Worm (Caenorhabditis elegans) whole organism, L4 larva: Measurements from ENCODE around the gene Y40B10A.5.

Source experiments
- D1046.2 ChIP-seq: fragments of 200-800 bp; sonication (Bioruptor generic); IDR thresholded peaks from 2 replicates; pipeline ENCODE4 v1.3.6; 2022; ENCODE audit warnings: missing genetic modification characterization, missing compliant biosample characterization
- F26F4.8 ChIP-seq: fragments of 200-800 bp; sonication (Bioruptor generic); conservative IDR thresholded peaks from 2 replicates; pipeline ENCODE4 v1.3.6; 2022; ENCODE audit warnings: missing genetic modification characterization, missing compliant biosample characterization
- R02D3.7 ChIP-seq: fragments of 150-350 bp; sonication (generic microtip); optimal IDR thresholded peaks from 3 replicates; lab custom pipeline; 2014; ENCODE audit warnings: missing biosample characterization, missing genetic modification characterization
- T20F7.1 ChIP-seq: fragments of 200-800 bp; sonication (Bioruptor generic); optimal IDR thresholded peaks from 2 replicates; lab custom pipeline; 2018; ENCODE audit warnings: mild to moderate bottlenecking, missing genetic modification characterization, missing compliant biosample characterization
- Y105C5A.15 ChIP-seq: fragments of 200-800 bp; sonication (Bioruptor generic); IDR thresholded peaks from 2 replicates; pipeline ENCODE4 v1.3.6; 2022; ENCODE audit warnings: missing genetic modification characterization, missing compliant biosample characterization
- Y48G9A.11 ChIP-seq: fragments of 200-800 bp; sonication (Bioruptor generic); IDR thresholded peaks from 2 replicates; pipeline ENCODE4 v1.3.6; 2022; ENCODE audit warnings: missing genetic modification reagents, missing genetic modification characterization, missing compliant biosample characterization
- Y75B8A.6 ChIP-seq: fragments of 200-800 bp; sonication (Bioruptor generic); IDR thresholded peaks from 2 replicates; pipeline ENCODE4 v1.3.6; 2022; ENCODE audit warnings: missing genetic modification reagents, missing genetic modification characterization, missing compliant biosample characterization
- aly-2 ChIP-seq: sonication (generic microtip); optimal IDR thresholded peaks from 2 replicates; lab custom pipeline; 2018; ENCODE audit warnings: missing biosample characterization, missing genetic modification characterization
- ama-1 ChIP-seq: fragments of 150-350 bp; optimal IDR thresholded peaks from 2 replicates; lab custom pipeline; 2014; ENCODE audit warnings: inconsistent platforms, mixed read lengths
- attf-4 ChIP-seq: sonication (generic microtip); optimal IDR thresholded peaks from 3 replicates; lab custom pipeline; 2017; ENCODE audit warnings: missing biosample characterization, missing genetic modification characterization
- ces-1 ChIP-seq: fragments of 150-350 bp; sonication (generic microtip); optimal IDR thresholded peaks from 4 replicates; lab custom pipeline; 2014; ENCODE audit warnings: missing biosample characterization, missing genetic modification reagents, missing genetic modification characterization
- daf-16 ChIP-seq, 3 experiments: sonication (generic microtip); optimal IDR thresholded peaks; 2 replicates each; lab custom pipeline; 2016 to 2017; ENCODE audit warnings: missing genetic modification characterization in 3 of 3, missing genetic modification reagents in 3 of 3, mild to moderate bottlenecking in 2 of 3, missing compliant biosample characterization in 2 of 3, missing biosample characterization in 1 of 3, moderate library complexity in 1 of 3
- dmd-8 ChIP-seq: fragments of 200-800 bp; sonication (Bioruptor generic); IDR thresholded peaks from 2 replicates; pipeline ENCODE4 v1.3.6; 2022; ENCODE audit warnings: missing genetic modification characterization, missing compliant biosample characterization
- dmd-9 ChIP-seq: fragments of 200-800 bp; sonication (Bioruptor generic); IDR thresholded peaks from 2 replicates; pipeline ENCODE4 v1.3.6; 2022; ENCODE audit warnings: missing genetic modification reagents, missing genetic modification characterization, missing compliant biosample characterization
- egl-27 ChIP-seq: sonication (generic microtip); optimal IDR thresholded peaks from 3 replicates; lab custom pipeline; 2017; ENCODE audit warnings: missing biosample characterization, missing genetic modification reagents, missing genetic modification characterization
- hif-1 ChIP-seq, 2 experiments: sonication (generic microtip); optimal IDR thresholded peaks; 2 replicates each; lab custom pipeline; 2016 to 2017; ENCODE audit warnings: missing compliant biosample characterization in 2 of 2, missing genetic modification characterization in 2 of 2, missing genetic modification reagents in 2 of 2, missing genotype in 2 of 2, mild to moderate bottlenecking in 1 of 2
- hlh-11 ChIP-seq: fragments of 200-800 bp; sonication (Bioruptor generic); optimal IDR thresholded peaks from 2 replicates; lab custom pipeline; 2018; ENCODE audit warnings: mild to moderate bottlenecking, missing genetic modification characterization, missing compliant biosample characterization
- hmg-1.1 ChIP-seq: fragments of 200-800 bp; sonication (Bioruptor generic); IDR thresholded peaks from 2 replicates; pipeline ENCODE4 v1.3.6; 2022; ENCODE audit warnings: missing genetic modification reagents, missing genetic modification characterization, missing compliant biosample characterization
- jun-1 ChIP-seq: fragments of 150-350 bp; optimal IDR thresholded peaks from 2 replicates; lab custom pipeline; 2014; ENCODE audit warnings: missing biosample characterization, missing genetic modification reagents, missing genetic modification characterization
- lim-7 ChIP-seq: fragments of 200-800 bp; sonication (Bioruptor generic); IDR thresholded peaks from 2 replicates; pipeline ENCODE4 v1.3.6; 2022; ENCODE audit warnings: missing genetic modification characterization, missing compliant biosample characterization
- lin-13 ChIP-seq: fragments of 150-350 bp; optimal IDR thresholded peaks from 2 replicates; lab custom pipeline; 2014; ENCODE audit warnings: missing biosample characterization, missing genetic modification reagents, missing genetic modification characterization
- lin-29 ChIP-seq: fragments of 200-800 bp; sonication (Bioruptor generic); IDR thresholded peaks from 2 replicates; pipeline ENCODE4 v1.3.6; 2022; ENCODE audit warnings: missing genetic modification reagents, missing genetic modification characterization, missing compliant biosample characterization
- lin-38 ChIP-seq: fragments of 200-800 bp; sonication (Bioruptor generic); IDR thresholded peaks from 2 replicates; pipeline ENCODE4 v1.3.6; 2022; ENCODE audit warnings: missing genetic modification reagents, missing genetic modification characterization, missing compliant biosample characterization
- lin-39 ChIP-seq: fragments of 150-350 bp; optimal IDR thresholded peaks from 2 replicates; lab custom pipeline; 2014; ENCODE audit warnings: missing biosample characterization, missing genetic modification reagents, missing genetic modification characterization
- lir-3 ChIP-seq: sonication (generic microtip); optimal IDR thresholded peaks from 2 replicates; lab custom pipeline; 2016; ENCODE audit warnings: mild to moderate bottlenecking, missing genetic modification characterization, missing compliant biosample characterization
- mdt-29 ChIP-seq: fragments of 200-800 bp; sonication (Bioruptor generic); IDR thresholded peaks from 2 replicates; pipeline ENCODE4 v1.3.6; 2022; ENCODE audit warnings: missing genetic modification reagents, missing genetic modification characterization, missing compliant biosample characterization
- mep-1 ChIP-seq: fragments of 150-350 bp; sonication (generic microtip); optimal IDR thresholded peaks from 3 replicates; lab custom pipeline; 2014; ENCODE audit warnings: missing biosample characterization, missing genetic modification characterization
- mes-2 ChIP-seq: sonication (generic microtip); optimal IDR thresholded peaks from 2 replicates; lab custom pipeline; 2016; ENCODE audit warnings: missing genotype, mild to moderate bottlenecking, missing genetic modification characterization, missing compliant biosample characterization; ENCODE audit not compliant: poor library complexity, severe bottlenecking
- nhr-10 ChIP-seq: fragments of 150-350 bp; optimal IDR thresholded peaks from 2 replicates; lab custom pipeline; 2014; ENCODE audit warnings: missing biosample characterization, missing genetic modification characterization
- nhr-102 ChIP-seq: sonication (generic microtip); optimal IDR thresholded peaks from 2 replicates; lab custom pipeline; 2016; ENCODE audit warnings: mild to moderate bottlenecking, missing genetic modification characterization, moderate library complexity, missing compliant biosample characterization
- nhr-111 ChIP-seq: fragments of 200-800 bp; sonication (Bioruptor generic); optimal IDR thresholded peaks from 2 replicates; lab custom pipeline; 2018; ENCODE audit warnings: mild to moderate bottlenecking, missing genetic modification characterization, missing compliant biosample characterization
- nhr-237 ChIP-seq: sonication (generic microtip); optimal IDR thresholded peaks from 2 replicates; lab custom pipeline; 2017; ENCODE audit warnings: missing biosample characterization, missing genetic modification characterization
- nhr-25 ChIP-seq: sonication (generic microtip); optimal IDR thresholded peaks from 2 replicates; lab custom pipeline; 2017; ENCODE audit warnings: missing genetic modification characterization, mild to moderate bottlenecking, missing compliant biosample characterization, antibody characterized with exemption, moderate library complexity, borderline replicate concordance; ENCODE audit not compliant: insufficient read depth
- nhr-48 ChIP-seq: sonication (generic microtip); optimal IDR thresholded peaks from 2 replicates; lab custom pipeline; 2016; ENCODE audit warnings: mild to moderate bottlenecking, missing genetic modification characterization, missing compliant biosample characterization
- nhr-76 ChIP-seq: fragments of 150-350 bp; optimal IDR thresholded peaks from 2 replicates; lab custom pipeline; 2014; ENCODE audit warnings: missing biosample characterization, missing genetic modification characterization
- pha-4 ChIP-seq, 2 experiments: fragments of 150-350 bp in 1 of 2; fragments of 200-800 bp in 1 of 2; sonication (Bioruptor generic) in 1 of 2; IDR thresholded peaks in 1 of 2; optimal IDR thresholded peaks in 1 of 2; 2 replicates each; pipeline versions ENCODE4 v1.3.6 to Lab custom; 2014 to 2022; ENCODE audit warnings: missing genetic modification characterization in 2 of 2, missing genetic modification reagents in 2 of 2, missing biosample characterization in 1 of 2, missing compliant biosample characterization in 1 of 2
- pqm-1 ChIP-seq: sonication (generic microtip); optimal IDR thresholded peaks from 2 replicates; lab custom pipeline; 2017; ENCODE audit warnings: missing biosample characterization, missing genetic modification characterization
- skn-1 ChIP-seq: fragments of 150-350 bp; optimal IDR thresholded peaks from 2 replicates; lab custom pipeline; 2014; ENCODE audit warnings: missing biosample characterization, missing genetic modification characterization
- snpc-4 ChIP-seq: fragments of 150-350 bp; optimal IDR thresholded peaks from 2 replicates; lab custom pipeline; 2014; ENCODE audit warnings: missing biosample characterization, missing genetic modification characterization
- spr-1 ChIP-seq: sonication (generic microtip); optimal IDR thresholded peaks from 2 replicates; lab custom pipeline; 2016; ENCODE audit warnings: mild to moderate bottlenecking, missing genetic modification characterization, missing compliant biosample characterization
- spr-3 ChIP-seq: fragments of 200-800 bp; sonication (Bioruptor generic); optimal IDR thresholded peaks from 2 replicates; lab custom pipeline; 2018; ENCODE audit warnings: mild to moderate bottlenecking, missing genetic modification characterization, missing compliant biosample characterization
- unc-130 ChIP-seq: sonication (generic microtip); optimal IDR thresholded peaks from 2 replicates; lab custom pipeline; 2016; ENCODE audit warnings: missing genetic modification reagents, missing genetic modification characterization, missing compliant biosample characterization
- unc-39 ChIP-seq: sonication (generic microtip); optimal IDR thresholded peaks from 2 replicates; lab custom pipeline; 2017; ENCODE audit warnings: missing biosample characterization, missing genetic modification characterization
- unc-62 ChIP-seq, 3 experiments: fragments of 150-350 bp in 1 of 3; sonication (generic microtip); optimal IDR thresholded peaks in 2 of 3; peaks in 1 of 3; 1 replicate in 1 of 3; 2 replicates in 2 of 3; lab custom pipeline; 2014 to 2017; ENCODE audit warnings: missing biosample characterization in 3 of 3, missing genetic modification characterization in 3 of 3, missing genetic modification reagents in 3 of 3, missing genotype in 1 of 3
- vab-7 ChIP-seq: fragments of 200-800 bp; sonication (Bioruptor generic); IDR thresholded peaks from 2 replicates; pipeline ENCODE4 v1.3.6; 2022; ENCODE audit warnings: missing genetic modification reagents, missing genetic modification characterization, missing compliant biosample characterization
- zag-1 ChIP-seq: fragments of 150-350 bp; optimal IDR thresholded peaks from 2 replicates; lab custom pipeline; 2014; ENCODE audit warnings: missing biosample characterization, missing genetic modification characterization
- zfp-2 ChIP-seq: sonication (generic microtip); optimal IDR thresholded peaks from 2 replicates; lab custom pipeline; 2016; ENCODE audit warnings: mild to moderate bottlenecking, missing genetic modification characterization, missing compliant biosample characterization
- zfp-3 ChIP-seq: fragments of 200-800 bp; sonication (Bioruptor generic); conservative IDR thresholded peaks from 2 replicates; pipeline ENCODE4 v1.3.6; 2022; ENCODE audit warnings: missing genetic modification reagents, missing genetic modification characterization, missing compliant biosample characterization
- ztf-11 ChIP-seq: fragments of 150-350 bp; optimal IDR thresholded peaks from 2 replicates; lab custom pipeline; 2014; ENCODE audit warnings: missing biosample characterization, missing genetic modification characterization
- ztf-7 ChIP-seq: fragments of 150-350 bp; optimal IDR thresholded peaks from 2 replicates; lab custom pipeline; 2014; ENCODE audit warnings: missing biosample characterization, missing genetic modification characterization

Y40B10A.5 gene

ce11 chrV:2067985-2068499 lies 22.2 kb upstream of the Y40B10A.5 start, which contains the start of gene lbp-9 (continued):
- TF ChIP-seq nhr-76 (tag; lab: Kevin White, UChicago) (no peak), unc-62 (GFP tag; optimal IDR thresholded peaks at IDR 0.05 in 1 of 2; lab: Kevin White, UChicago) (no peak), unc-62 (tag; optimal IDR thresholded peaks at IDR 0.05; lab: Kevin White, UChicago) (no peak), Y48G9A.11 (GFP tag; lab: Robert Waterston, UW) (no peak), nhr-102 (tag; lab: Kevin White, UChicago) (no peak), aly-2 (tag; lab: Kevin White, UChicago) (no peak), mdt-29 (GFP tag; lab: Robert Waterston, UW) (peak; percentile 25; the same call in 1 of the 2 replicates), dmd-8 (0 out of 2 replicates have a peak, but pooled peaks have one; percentile 47), nhr-25 (peak; percentile 49), T20F7.1 (GFP tag; lab: Kevin White, UChicago) (no peak), nhr-48 (tag; lab: Kevin White, UChicago) (no peak), attf-4 (tag; lab: Kevin White, UChicago) (no peak), nhr-111 (GFP tag; lab: Kevin White, UChicago) (no peak), hif-1 (tag; optimal IDR thresholded peaks at IDR 0.05; lab: Kevin White, UChicago) (peak in 1 of 2 experiments; percentile 1), unc-39 (tag; lab: Kevin White, UChicago) (no peak), ztf-7 (tag; lab: Kevin White, UChicago) (no peak), dmd-9 (GFP tag; lab: Robert Waterston, UW) (no peak), pha-4 (GFP tag; IDR thresholded peaks at IDR 0.05; lab: Robert Waterston, UW) (no peak), pha-4 (tag; optimal IDR thresholded peaks at IDR 0.05; lab: Kevin White, UChicago) (no peak), unc-130 (no peak), F26F4.8 (GFP tag; lab: Robert Waterston, UW) (no peak), zag-1 (tag; lab: Kevin White, UChicago) (no peak), nhr-10 (tag; lab: Kevin White, UChicago) (no peak), spr-1 (tag; lab: Kevin White, UChicago) (no peak), jun-1 (tag; lab: Kevin White, UChicago) (no peak), Y105C5A.15 (GFP tag; lab: Robert Waterston, UW) (no peak), R02D3.7 (tag; lab: Kevin White, UChicago) (no peak), lin-39 (tag; lab: Kevin White, UChicago) (no peak), ama-1 (lab: Kevin White, UChicago) (peak; percentile 23), pqm-1 (tag; lab: Kevin White, UChicago) (no peak), snpc-4 (tag; lab: Kevin White, UChicago) (no peak), mep-1 (tag; lab: Kevin White, UChicago) (peak; percentile 67), hlh-11 (tag; lab: Kevin White, UChicago) (peak; percentile 73), zfp-2 (tag; lab: Kevin White, UChicago) (no peak), ces-1 (GFP tag; lab: Kevin White, UChicago) (no peak), lin-29 (GFP tag; lab: Robert Waterston, UW) (no peak), mes-2 (tag; lab: Kevin White, UChicago) (peak; percentile 46), lin-38 (peak; percentile 8; the same call in 1 of the 2 replicates), vab-7 (no peak), daf-16 (GFP tag; optimal IDR thresholded peaks at IDR 0.05; lab: Kevin White, UChicago) (no peak), daf-16 (tag; optimal IDR thresholded peaks at IDR 0.05; lab: Kevin White, UChicago) (peak; percentile 16), lim-7 (GFP tag; lab: Robert Waterston, UW) (peak; percentile 66; the same call in 1 of the 2 replicates), skn-1 (tag; lab: Kevin White, UChicago) (no peak), nhr-237 (no peak), Y75B8A.6 (GFP tag; lab: Robert Waterston, UW) (no peak), spr-3 (no peak), zfp-3 (GFP tag; lab: Robert Waterston, UW) (no peak), egl-27 (tag; lab: Kevin White, UChicago) (no peak), lir-3 (no peak), hmg-1.1 (GFP tag; lab: Robert Waterston, UW) (peak; percentile 55; the same call in 1 of the 2 replicates), ztf-11 (tag; lab: Kevin White, UChicago) (no peak), lin-13 (GFP tag; lab: Kevin White, UChicago) (peak; percentile 12), D1046.2 (GFP tag; lab: Robert Waterston, UW) (0 out of 2 replicates have a peak, but pooled peaks have one; percentile 16)
